Worm (Caenorhabditis elegans) whole organism, mixed stage, embryonic: ENCODE results near the gene srh-244.
"Not testable (repeated sequence)": the region's sequence is repeated elsewhere in the genome, so short reads cannot be mapped to it uniquely, and the experiment has no call there.

ENCODE experiments used
- M03D4.4 ChIP-seq: sonication (generic microtip); optimal IDR thresholded peaks from 2 replicates; lab custom pipeline; 2017; ENCODE audit warnings: mild to moderate bottlenecking, missing genetic modification characterization, missing compliant biosample characterization
- bed-3 ChIP-seq: fragments of 200-800 bp; sonication (Bioruptor generic); optimal IDR thresholded peaks from 3 replicates; lab custom pipeline; 2018; ENCODE audit warnings: mild to moderate bottlenecking, missing genetic modification characterization, moderate library complexity, missing compliant biosample characterization
- blmp-1 ChIP-seq: fragments of 150-350 bp; optimal IDR thresholded peaks from 2 replicates; lab custom pipeline; 2014; ENCODE audit warnings: missing biosample characterization, missing genetic modification characterization
- ceh-39 ChIP-seq: fragments of 150-350 bp; optimal IDR thresholded peaks from 2 replicates; lab custom pipeline; 2014; ENCODE audit warnings: missing biosample characterization, missing genetic modification characterization
- ceh-43 ChIP-seq: fragments of 200-800 bp; sonication (Bioruptor generic); optimal IDR thresholded peaks from 2 replicates; lab custom pipeline; 2018; ENCODE audit warnings: mild to moderate bottlenecking, missing genetic modification characterization, moderate library complexity, missing compliant biosample characterization
- ceh-83 ChIP-seq: fragments of 200-800 bp; sonication (Bioruptor generic); optimal IDR thresholded peaks from 2 replicates; lab custom pipeline; 2018; ENCODE audit warnings: mild to moderate bottlenecking, missing genetic modification characterization, missing compliant biosample characterization
- ces-1 ChIP-seq: fragments of 150-350 bp; optimal IDR thresholded peaks from 2 replicates; lab custom pipeline; 2014; ENCODE audit warnings: missing biosample characterization, missing genetic modification reagents, missing genetic modification characterization
- cnd-1 ChIP-seq: fragments of 200-800 bp; sonication (Bioruptor generic); optimal IDR thresholded peaks from 2 replicates; lab custom pipeline; 2018; ENCODE audit warnings: mild to moderate bottlenecking, missing genetic modification characterization, missing compliant biosample characterization
- drap-1 ChIP-seq: fragments of 200-800 bp; sonication (Bioruptor generic); optimal IDR thresholded peaks from 3 replicates; lab custom pipeline; 2018; ENCODE audit warnings: mild to moderate bottlenecking, missing genetic modification characterization, missing compliant biosample characterization
- elt-1 ChIP-seq: sonication (generic microtip); optimal IDR thresholded peaks from 2 replicates; lab custom pipeline; 2017; ENCODE audit warnings: missing genetic modification characterization, mild to moderate bottlenecking, missing compliant biosample characterization, antibody characterized with exemption, moderate library complexity, borderline replicate concordance; ENCODE audit not compliant: insufficient read depth
- elt-3 ChIP-seq: fragments of 150-350 bp; optimal IDR thresholded peaks from 2 replicates; lab custom pipeline; 2014; ENCODE audit warnings: missing biosample characterization, missing genetic modification characterization
- flh-1 ChIP-seq: fragments of 200-800 bp; sonication (Bioruptor generic); optimal IDR thresholded peaks from 2 replicates; lab custom pipeline; 2018; ENCODE audit warnings: mild to moderate bottlenecking, missing genetic modification characterization, moderate library complexity, missing compliant biosample characterization
- ham-2 ChIP-seq: fragments of 200-800 bp; sonication (Bioruptor generic); optimal IDR thresholded peaks from 2 replicates; lab custom pipeline; 2018; ENCODE audit warnings: mild to moderate bottlenecking, missing genetic modification characterization, missing compliant biosample characterization
- hlh-1 ChIP-seq: fragments of 150-350 bp; optimal IDR thresholded peaks from 2 replicates; lab custom pipeline; 2014; ENCODE audit warnings: missing biosample characterization, missing genetic modification reagents, missing genetic modification characterization
- lin-13 ChIP-seq: fragments of 150-350 bp; optimal IDR thresholded peaks from 2 replicates; lab custom pipeline; 2014; ENCODE audit warnings: missing biosample characterization, missing genetic modification characterization
- lin-32 ChIP-seq: fragments of 200-800 bp; sonication (Bioruptor generic); optimal IDR thresholded peaks from 2 replicates; lab custom pipeline; 2018; ENCODE audit warnings: mild to moderate bottlenecking, missing genetic modification characterization, missing compliant biosample characterization
- lsy-2 ChIP-seq: fragments of 150-350 bp; optimal IDR thresholded peaks from 2 replicates; lab custom pipeline; 2014; ENCODE audit warnings: missing biosample characterization, missing genetic modification characterization
- mab-5 ChIP-seq: fragments of 150-350 bp; optimal IDR thresholded peaks from 2 replicates; lab custom pipeline; 2014; ENCODE audit warnings: missing biosample characterization, missing genetic modification characterization
- mls-2 ChIP-seq: sonication (generic microtip); optimal IDR thresholded peaks from 2 replicates; lab custom pipeline; 2016; ENCODE audit warnings: mild to moderate bottlenecking, missing genetic modification characterization, moderate library complexity, missing compliant biosample characterization
- nhr-2 ChIP-seq: fragments of 150-350 bp; optimal IDR thresholded peaks from 2 replicates; lab custom pipeline; 2014; ENCODE audit warnings: missing biosample characterization, missing genetic modification characterization
- nhr-237 ChIP-seq: fragments of 150-350 bp; optimal IDR thresholded peaks from 2 replicates; lab custom pipeline; 2014; ENCODE audit warnings: missing biosample characterization, missing genetic modification characterization
- nhr-76 ChIP-seq: sonication (generic microtip); optimal IDR thresholded peaks from 2 replicates; lab custom pipeline; 2017; ENCODE audit warnings: missing biosample characterization, missing genetic modification characterization
- pha-4 ChIP-seq: fragments of 150-350 bp; optimal IDR thresholded peaks from 2 replicates; lab custom pipeline; 2018; ENCODE audit warnings: missing biosample characterization, missing genetic modification reagents, missing genetic modification characterization
- sem-2 ChIP-seq: fragments of 200-800 bp; sonication (Bioruptor generic); optimal IDR thresholded peaks from 2 replicates; lab custom pipeline; 2018; ENCODE audit warnings: mild to moderate bottlenecking, missing genetic modification characterization, missing compliant biosample characterization
- snpc-4 ChIP-seq: fragments of 150-350 bp; optimal IDR thresholded peaks from 2 replicates; lab custom pipeline; 2014; ENCODE audit warnings: missing biosample characterization, missing genetic modification characterization
- tbx-8 ChIP-seq: fragments of 200-800 bp; sonication (Bioruptor generic); optimal IDR thresholded peaks from 2 replicates; lab custom pipeline; 2018; ENCODE audit warnings: mild to moderate bottlenecking, missing genetic modification characterization, moderate library complexity, missing compliant biosample characterization
- unc-39 ChIP-seq: fragments of 150-350 bp; optimal IDR thresholded peaks from 2 replicates; lab custom pipeline; 2014; ENCODE audit warnings: missing biosample characterization, missing genetic modification characterization
- unc-62 ChIP-seq: fragments of 150-350 bp; optimal IDR thresholded peaks from 2 replicates; lab custom pipeline; 2014; ENCODE audit warnings: missing biosample characterization, missing genetic modification reagents, missing genetic modification characterization
- zip-8 ChIP-seq: fragments of 150-350 bp; optimal IDR thresholded peaks from 2 replicates; lab custom pipeline; 2014; ENCODE audit warnings: missing biosample characterization, missing genetic modification characterization
- ztf-11 ChIP-seq: fragments of 150-350 bp; optimal IDR thresholded peaks from 2 replicates; lab custom pipeline; 2014; ENCODE audit warnings: missing biosample characterization, missing genetic modification characterization

srh-244 gene

DNA sequence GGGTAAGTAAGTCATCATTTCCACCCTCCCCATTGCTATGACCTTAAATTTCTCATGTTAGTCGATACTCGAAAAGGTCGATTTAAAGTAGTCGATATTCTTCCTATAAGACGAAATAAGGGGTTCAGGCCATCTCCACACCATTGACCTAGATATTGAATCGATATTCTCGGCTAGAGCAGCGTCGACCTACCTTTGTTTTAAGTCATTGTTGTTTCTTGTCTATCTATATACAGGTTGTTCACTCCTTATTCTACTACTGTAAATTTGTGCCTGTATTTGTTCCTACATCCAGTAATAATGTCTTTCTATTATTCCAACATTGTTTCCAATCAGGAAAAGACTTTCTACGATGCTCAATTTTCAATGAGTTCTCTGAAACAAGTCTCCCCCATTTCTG lies 16.7 kb upstream of the srh-244 start, which contains the start of gene F10G2.4:
F10G2.4 (plus strand) TSS at position 301 of the 400 bp plus-strand sequence.
- no peak for TF ChIP-seq snpc-4 (tag; lab: Kevin White, UChicago)
- TF ChIP-seq lin-32 (GFP tag; lab: Kevin White, UChicago): no peak
- TF ChIP-seq tbx-8 (GFP tag; lab: Kevin White, UChicago): no peak
- no peak for TF ChIP-seq lsy-2 (tag; lab: Kevin White, UChicago)
- TF ChIP-seq lin-13 (tag; lab: Kevin White, UChicago): no peak
- TF ChIP-seq hlh-1: no peak
- no peak for TF ChIP-seq unc-62 (GFP tag; lab: Kevin White, UChicago)
- no peak for TF ChIP-seq ham-2
- no peak for TF ChIP-seq bed-3 (GFP tag; lab: Kevin White, UChicago)
- no peak for TF ChIP-seq flh-1 (GFP tag; lab: Kevin White, UChicago)
- TF ChIP-seq blmp-1 (tag; lab: Kevin White, UChicago): no peak
- no peak for TF ChIP-seq ztf-11 (tag; lab: Kevin White, UChicago)
- TF ChIP-seq cnd-1 (tag; lab: Kevin White, UChicago): no peak
- TF ChIP-seq ces-1 (GFP tag; lab: Kevin White, UChicago): no peak
- no peak for TF ChIP-seq nhr-76 (tag; lab: Kevin White, UChicago)
- no peak for TF ChIP-seq ceh-43
- no peak for TF ChIP-seq nhr-237

DNA sequence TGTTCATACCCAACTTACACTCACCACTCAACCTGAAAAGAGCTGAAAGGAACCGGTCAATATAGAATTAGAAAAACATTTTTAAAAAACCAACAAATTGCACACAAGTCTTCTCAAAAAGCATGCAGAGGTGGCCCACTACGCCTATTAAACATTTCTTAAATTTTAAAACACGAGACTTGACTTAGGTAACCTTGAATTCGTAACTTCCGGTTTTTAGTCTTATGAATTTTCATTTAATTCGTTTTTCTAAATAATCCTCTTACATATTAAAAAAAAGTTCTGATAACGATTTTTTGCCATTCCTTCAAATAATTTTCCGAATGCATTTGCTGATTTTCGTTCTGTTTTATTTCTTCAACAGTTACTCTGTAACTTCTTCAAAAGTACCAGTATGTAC lies 15.5 kb upstream of the srh-244 start, which contains the start of gene clec-7:
clec-7 (plus strand) TSS at position 301 of the 400 bp plus-strand sequence.
- TF ChIP-seq nhr-237 (no peak), cnd-1 (tag; lab: Kevin White, UChicago) (no peak), zip-8 (tag; lab: Kevin White, UChicago) (no peak), hlh-1 (no peak), drap-1 (GFP tag; lab: Kevin White, UChicago) (no peak), unc-62 (GFP tag; lab: Kevin White, UChicago) (no peak), tbx-8 (GFP tag; lab: Kevin White, UChicago) (no peak), unc-39 (no peak), elt-3 (tag; lab: Kevin White, UChicago) (no peak), sem-2 (GFP tag; lab: Kevin White, UChicago) (no peak), ceh-83 (GFP tag; lab: Kevin White, UChicago) (no peak), ztf-11 (tag; lab: Kevin White, UChicago) (no peak), lsy-2 (tag; lab: Kevin White, UChicago) (no peak), M03D4.4 (no peak), ceh-43 (no peak), ces-1 (GFP tag; lab: Kevin White, UChicago) (no peak), nhr-2 (tag; lab: Kevin White, UChicago) (no peak)

DNA sequence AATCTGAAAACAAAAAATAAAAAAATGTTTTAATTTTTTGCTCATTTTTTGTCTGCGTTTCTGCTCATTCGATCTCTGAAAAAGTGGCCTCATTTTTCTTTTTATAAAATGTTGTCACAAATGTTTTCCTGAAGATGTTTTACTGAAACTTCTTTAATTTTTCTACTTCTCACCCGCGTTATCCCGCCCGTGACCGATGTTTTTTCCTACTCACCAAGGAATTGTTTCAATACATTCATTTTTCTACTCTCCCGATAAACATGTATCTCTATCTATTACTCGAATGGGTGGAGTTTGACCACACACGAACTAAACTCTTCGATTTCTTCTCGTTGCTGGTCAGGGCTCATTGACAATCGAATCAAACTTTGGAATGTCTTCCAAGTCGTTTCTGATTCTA lies 12.8 kb upstream of the srh-244 start, which contains the start of gene F10G2.2:
F10G2.2 (plus strand) TSS at position 301 of the 400 bp plus-strand sequence.
- TF ChIP-seq ztf-11 (tag; lab: Kevin White, UChicago) (no peak), hlh-1 (no peak), nhr-2 (tag; lab: Kevin White, UChicago) (no peak), lin-13 (tag; lab: Kevin White, UChicago) (no peak), ham-2 (no peak), ceh-39 (tag; lab: Kevin White, UChicago) (no peak), lsy-2 (tag; lab: Kevin White, UChicago) (no peak), elt-1 (no peak), unc-62 (GFP tag; lab: Kevin White, UChicago) (no peak), ceh-83 (GFP tag; lab: Kevin White, UChicago) (no peak), snpc-4 (tag; lab: Kevin White, UChicago) (no peak), elt-3 (tag; lab: Kevin White, UChicago) (no peak), nhr-76 (tag; lab: Kevin White, UChicago) (no peak), drap-1 (GFP tag; lab: Kevin White, UChicago) (no peak)

DNA sequence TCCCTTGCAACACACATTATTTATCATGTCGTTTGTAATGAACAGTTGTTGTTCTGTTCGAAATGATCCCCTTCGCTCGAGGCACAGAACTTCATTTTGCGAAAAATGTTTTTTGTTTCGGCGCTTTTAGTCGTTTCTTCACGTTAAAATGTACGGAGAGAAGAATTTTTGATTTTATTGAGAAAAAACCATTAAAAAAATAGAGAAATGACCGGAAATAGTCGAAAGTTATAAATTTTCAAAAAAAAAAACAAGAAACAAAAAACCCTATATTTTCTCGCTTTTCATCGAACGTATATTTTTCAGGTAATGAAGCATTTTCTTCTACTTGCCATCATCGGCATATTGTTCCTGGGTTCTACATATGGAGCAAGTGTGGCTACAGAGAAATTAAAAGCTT lies 11.4 kb upstream of the srh-244 start, which contains the start of gene F10G2.1:
F10G2.1 (plus strand) TSS at position 301 of the 400 bp plus-strand sequence.
- TF ChIP-seq pha-4 (tag; lab: Kevin White, UChicago) (no peak), hlh-1 (peak; percentile 25)

DNA sequence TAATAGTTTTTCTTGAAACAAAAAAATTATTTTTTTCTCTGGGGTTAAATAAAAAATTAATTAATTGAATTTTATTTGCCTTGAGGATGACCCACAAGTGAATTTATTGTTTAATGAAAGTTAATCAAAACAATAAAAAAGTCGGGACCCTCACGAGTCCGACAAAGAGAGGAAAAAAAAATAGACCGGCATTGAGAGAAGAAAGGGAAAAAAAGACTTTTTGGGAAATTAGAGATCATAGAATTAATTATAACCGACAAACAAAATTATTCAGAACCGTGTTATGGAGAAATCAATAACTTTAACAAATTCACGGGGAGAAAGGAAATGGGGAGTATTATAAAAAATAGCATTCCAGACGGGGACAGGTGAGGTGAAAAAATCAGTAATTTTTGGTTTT lies 6.4 kb upstream of the srh-244 start, which contains the start of gene F10G2.7:
F10G2.7 (minus strand) TSS at position 101 of the 400 bp plus-strand sequence.
- TF ChIP-seq bed-3 (GFP tag; lab: Kevin White, UChicago); unc-39; hlh-1: not testable (repeated sequence)

DNA sequence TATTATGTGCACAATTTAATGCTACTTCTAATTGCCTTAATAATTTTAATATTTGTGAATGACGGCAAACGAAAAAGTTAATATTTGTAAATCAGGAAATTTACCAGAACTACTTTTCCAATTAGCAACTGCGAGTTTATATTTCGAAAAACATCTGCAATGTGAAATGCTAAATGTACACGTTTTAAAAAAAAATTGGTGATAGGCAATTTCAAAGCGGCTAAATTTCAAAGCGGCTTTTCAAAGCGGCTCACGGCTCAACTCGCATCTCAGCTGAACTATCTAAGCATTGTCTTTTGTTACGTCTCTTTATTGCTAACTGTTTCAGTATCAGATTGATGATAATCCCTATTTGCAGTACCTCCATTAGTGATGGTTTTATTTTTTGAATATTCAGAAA lies 3.8 kb upstream of the srh-244 start, which contains the start of gene srh-187:
srh-187 (minus strand) TSS at position 101 of the 400 bp plus-strand sequence.
- TF ChIP-seq cnd-1 (tag; lab: Kevin White, UChicago): no peak
- no peak for TF ChIP-seq pha-4 (tag; lab: Kevin White, UChicago)
- no peak for TF ChIP-seq ztf-11 (tag; lab: Kevin White, UChicago)
- no peak for TF ChIP-seq mls-2 (tag; lab: Kevin White, UChicago)
- no peak for TF ChIP-seq mab-5 (tag; lab: Kevin White, UChicago)
- no peak for TF ChIP-seq blmp-1 (tag; lab: Kevin White, UChicago)
- no peak for TF ChIP-seq sem-2 (GFP tag; lab: Kevin White, UChicago)
- no peak for TF ChIP-seq nhr-76 (tag; lab: Kevin White, UChicago)
